Fruit fly (Drosophila melanogaster) whole organism, larva: ENCODE results near the gene ida.

Experiments
- noc ChIP-seq: fragments of 200-800 bp; sonication (Bioruptor generic); optimal IDR thresholded peaks from 3 replicates; lab custom pipeline; 2019; ENCODE audit warnings: missing biosample characterization, mild to moderate bottlenecking, missing genetic modification characterization, moderate library complexity

The ida gene

DNA sequence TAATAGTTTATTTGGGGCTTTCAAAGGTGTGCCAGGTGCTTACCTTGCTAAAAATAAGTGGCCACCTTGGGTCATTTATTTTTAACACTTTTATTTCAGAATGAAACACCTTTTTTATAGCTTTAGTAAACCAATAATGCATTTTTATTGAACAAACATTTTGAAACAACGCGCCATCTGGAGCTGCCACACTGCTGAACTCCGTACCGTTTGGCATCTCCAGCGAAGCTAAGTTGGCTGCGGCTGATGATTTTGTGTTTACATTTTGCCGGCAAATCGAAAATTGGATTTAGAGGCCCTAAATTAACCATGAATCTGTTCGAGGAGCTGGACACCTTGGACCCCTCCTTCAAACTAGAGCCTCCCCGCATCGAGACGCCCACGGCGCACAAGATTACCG, at the start of gene ida:
Gene ida, plus strand, starts transcription at position 234 of the 400 bp plus-strand sequence.
- no peak for TF ChIP-seq noc (tag; lab: Kevin White, UChicago)

DNA sequence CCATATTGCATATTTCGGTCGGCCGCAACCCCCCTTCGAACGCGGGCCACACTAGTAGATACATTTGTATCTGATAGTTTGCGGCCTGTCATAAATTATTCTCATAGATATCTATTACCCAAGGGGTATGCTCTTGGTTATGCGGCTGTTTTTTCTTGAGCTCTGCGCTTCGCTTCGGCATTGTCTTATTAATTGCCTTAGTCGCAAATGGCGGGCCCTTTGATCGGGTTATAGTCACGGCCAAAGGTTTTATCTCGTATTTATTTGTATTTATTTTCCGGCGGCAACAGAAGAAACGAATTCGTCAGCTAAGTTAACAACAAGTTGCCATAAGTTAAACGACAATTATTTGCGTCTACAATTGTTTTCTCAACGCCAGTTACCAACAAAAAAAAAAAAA, 49.1 kb upstream of the ida start:
- no peak for TF ChIP-seq noc (tag; lab: Kevin White, UChicago)

DNA sequence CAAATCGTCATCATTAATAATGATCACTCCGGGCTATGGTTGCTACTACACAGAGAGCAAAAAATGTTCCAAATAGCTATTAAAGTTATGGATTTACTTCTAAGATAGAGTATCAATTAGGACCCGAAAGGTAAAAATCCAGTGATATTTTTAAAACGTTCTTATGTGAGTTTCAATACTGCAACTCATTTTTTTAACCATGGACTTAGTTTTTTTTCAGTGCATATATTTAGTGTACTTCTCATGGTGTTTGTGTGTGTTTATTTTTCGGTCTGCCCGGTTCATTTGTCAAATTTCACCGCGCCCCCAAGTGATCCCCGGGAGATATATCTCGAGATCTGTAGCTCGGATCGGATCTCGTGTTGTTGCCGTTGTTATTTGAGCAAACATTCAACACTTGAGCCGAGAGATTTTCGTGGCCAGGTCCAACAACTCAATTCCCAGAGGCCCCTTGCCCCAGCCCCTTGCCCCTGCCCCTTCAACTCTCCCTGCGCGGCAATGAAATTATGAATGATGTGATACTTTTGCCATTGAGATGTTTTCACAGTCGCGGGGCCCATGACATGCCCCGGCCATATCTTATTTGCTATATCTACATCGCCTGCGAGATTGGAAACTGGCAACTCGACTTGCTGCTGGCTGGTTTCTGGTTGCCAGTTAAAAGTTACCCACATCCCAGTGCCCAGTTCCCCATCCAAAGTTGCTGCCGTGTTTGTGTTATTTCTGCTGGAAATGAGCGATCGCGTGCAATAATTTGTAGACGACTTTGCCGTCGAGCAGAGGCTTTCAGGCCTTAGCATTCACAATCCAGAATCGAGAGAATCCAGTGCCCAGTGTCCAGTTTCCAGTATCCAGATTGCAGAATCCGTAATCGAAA, 42.4 kb upstream of the ida start:
- no peak for TF ChIP-seq noc (tag; lab: Kevin White, UChicago)

DNA sequence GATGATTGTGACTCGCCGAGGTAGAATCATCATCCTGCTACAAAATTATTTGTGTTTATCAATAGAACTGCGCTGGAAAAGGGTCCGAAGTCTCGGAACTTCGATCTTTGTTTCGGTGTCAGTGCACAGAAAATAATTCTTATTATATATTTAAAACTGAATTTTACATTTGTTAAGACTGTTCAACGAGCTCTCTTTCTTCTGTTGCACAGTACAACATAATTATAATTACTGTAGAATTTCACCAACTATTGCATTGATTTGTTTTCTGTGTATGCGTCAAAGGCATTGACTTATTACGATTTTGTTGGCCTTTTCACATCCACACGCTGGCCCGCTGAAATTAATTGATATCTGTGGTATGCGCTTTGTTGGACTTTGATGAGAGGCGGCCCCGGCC, 41.7 kb upstream of the ida start:
- no peak for TF ChIP-seq noc (tag; lab: Kevin White, UChicago)

DNA sequence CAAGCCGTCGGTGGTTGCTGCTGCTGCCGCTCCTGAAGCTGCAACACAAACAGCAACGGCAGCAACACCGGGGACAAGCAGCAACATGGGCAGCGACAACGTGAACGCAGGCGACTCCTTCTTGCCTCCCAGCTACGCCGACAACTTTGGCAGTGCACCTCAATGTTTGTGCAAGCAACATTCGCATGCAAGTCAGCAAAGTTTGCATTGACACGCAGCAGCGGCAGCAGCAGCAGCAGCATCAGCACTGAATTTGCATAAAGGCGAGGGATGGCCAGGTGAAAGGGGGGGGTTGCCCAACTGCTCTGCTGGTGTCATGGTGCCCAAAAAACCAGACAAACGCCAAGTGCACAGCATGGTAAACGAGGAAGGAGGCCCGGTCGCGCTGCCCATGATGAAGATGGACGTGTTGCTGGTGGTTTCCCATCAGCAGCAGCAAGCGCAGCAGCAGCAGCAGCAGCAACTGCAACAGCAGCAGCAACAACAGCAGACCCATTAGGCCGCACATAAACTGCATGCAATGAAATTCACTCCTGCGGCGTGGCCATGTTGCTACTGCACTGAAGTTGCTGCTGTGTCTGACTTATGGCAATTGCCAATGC, 39.8 kb upstream of the ida start:
- no peak for TF ChIP-seq noc (tag; lab: Kevin White, UChicago)

DNA sequence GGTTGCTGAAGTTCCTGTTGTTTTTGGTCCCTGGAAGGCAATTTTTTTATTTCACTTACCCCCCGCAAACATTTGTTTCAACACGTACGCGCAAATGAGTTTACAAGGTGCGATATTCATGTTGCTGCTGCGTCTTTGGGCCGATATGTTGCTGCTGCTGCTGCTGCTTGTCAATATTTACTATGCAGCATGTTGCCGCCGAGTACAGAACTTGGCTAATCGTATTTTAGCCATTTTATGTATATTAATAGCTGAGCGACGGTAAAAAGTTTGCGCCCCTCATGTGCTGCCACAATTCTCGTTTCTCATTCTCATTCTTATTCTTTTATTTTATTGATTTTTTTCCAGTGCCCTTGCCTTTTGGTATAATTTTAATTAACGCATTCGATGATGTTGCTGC, 38.7 kb upstream of the ida start:
- TF ChIP-seq noc (tag; lab: Kevin White, UChicago), result no peak

DNA sequence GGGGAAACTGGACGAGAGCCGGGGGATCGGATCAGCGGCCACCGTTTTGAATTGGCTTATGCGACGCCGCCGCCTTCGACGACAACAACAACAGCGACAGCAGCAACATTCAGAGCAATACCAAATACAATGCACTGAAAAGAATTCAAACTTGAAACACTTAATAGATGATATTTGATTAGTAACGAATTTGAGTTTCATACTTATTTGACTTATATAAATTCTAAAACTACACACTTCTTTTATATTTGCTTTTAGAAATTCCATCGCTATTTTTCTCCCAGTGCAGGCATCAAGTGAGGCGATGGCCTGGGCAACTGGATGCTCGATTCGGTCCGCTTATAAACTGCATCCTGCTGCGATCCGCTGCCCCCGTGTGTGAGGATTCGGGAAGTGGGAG, 37.1 kb upstream of the ida start:
- no peak for TF ChIP-seq noc (tag; lab: Kevin White, UChicago)

DNA sequence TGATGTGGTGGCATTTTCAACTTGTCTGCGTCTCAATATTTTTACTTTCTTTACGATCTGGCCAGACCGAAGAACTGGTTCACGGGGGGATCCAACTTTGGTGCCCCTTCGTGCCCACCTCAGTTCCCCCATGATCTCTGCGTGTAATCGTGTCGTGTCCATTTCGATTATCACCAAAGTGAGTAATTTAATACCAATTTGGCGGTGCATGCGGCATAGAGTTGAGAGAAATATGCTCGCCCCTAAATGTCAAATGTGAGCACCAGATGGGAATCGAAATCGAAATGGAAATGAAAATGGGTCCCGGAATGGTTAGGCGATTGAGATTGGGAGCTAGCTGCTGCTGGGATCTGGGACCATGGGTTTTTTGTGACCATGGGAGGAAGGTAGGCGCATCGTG, 33.9 kb upstream of the ida start:
- no peak for TF ChIP-seq noc (tag; lab: Kevin White, UChicago)

DNA sequence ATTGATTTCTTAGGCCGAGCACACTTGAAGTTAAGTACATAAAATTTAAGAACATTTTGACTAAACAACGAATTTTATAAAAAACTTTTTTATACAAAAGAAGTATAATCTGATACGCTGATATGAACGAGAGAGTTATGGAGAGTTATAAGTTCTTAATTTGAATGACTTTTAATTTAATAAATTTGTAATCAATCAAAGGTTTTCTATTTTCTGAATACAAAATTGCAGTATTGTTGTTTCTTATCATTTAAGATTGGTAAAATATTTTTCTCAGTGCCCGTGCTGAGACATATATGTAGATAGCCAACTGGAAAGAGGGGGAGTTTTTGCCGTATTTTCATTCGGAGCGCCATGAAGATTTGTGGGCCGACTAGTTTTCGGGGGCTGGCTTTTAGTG, 32.0 kb upstream of the ida start:
- no peak for TF ChIP-seq noc (tag; lab: Kevin White, UChicago)

DNA sequence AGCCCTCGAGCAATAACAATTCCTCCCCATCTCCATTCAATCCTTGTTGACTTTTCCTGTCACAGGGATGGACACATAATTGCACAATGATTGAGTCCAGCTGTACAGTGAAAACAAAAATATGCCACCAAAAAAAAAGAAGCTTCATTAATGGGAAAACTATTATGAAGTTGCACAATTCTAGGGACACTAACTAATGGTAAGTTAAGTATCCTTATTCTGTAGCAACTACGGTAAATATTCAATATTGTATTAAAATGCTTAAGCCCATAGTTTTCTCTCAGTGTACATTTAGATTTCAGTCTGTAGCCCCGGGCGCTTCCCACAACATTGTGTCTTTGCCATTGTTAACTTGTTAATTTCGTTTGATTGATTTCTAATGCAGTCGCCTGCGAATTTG, 30.1 kb upstream of the ida start:
- TF ChIP-seq noc (tag; lab: Kevin White, UChicago), result no peak

DNA sequence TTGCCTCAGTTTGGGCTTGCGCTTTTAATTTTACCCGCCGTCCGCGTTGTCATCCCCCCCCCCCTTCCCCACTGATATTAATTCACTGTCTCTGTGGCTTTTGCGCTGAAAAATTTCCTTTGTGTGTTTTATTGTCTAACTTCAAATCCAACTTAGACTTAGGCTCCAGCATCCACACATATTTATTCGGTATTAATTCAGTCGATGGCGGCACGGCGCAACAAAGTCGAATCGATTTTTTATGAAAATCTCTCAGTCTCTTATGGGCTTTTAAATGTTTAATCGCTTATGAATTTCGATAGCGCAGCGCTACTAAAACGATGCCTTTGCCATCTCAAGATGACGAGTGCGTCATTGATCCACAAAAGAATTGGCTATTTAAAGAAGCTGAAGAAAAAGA, 29.1 kb upstream of the ida start:
- peak; percentile 10 for TF ChIP-seq noc (tag; lab: Kevin White, UChicago)

DNA sequence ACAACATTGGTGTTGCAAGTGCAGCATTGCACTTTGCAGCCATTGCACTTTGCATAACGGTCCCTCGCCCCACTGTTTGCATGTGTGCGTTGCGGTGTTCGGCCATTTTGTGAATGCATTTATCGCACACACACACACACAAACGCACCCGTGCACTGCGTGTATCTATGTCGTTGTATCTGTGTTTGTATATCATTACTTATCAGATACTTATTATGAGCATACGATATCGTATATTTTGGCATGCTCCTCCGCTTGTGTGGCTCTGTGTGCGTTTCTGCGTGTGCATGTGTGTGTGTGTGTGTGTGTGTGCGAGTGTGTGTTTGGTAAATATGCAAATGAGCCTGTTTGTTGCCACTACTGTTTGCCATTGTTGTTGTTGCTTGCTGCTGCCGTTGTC, 28.3 kb upstream of the ida start:
- no peak for TF ChIP-seq noc (tag; lab: Kevin White, UChicago)

DNA sequence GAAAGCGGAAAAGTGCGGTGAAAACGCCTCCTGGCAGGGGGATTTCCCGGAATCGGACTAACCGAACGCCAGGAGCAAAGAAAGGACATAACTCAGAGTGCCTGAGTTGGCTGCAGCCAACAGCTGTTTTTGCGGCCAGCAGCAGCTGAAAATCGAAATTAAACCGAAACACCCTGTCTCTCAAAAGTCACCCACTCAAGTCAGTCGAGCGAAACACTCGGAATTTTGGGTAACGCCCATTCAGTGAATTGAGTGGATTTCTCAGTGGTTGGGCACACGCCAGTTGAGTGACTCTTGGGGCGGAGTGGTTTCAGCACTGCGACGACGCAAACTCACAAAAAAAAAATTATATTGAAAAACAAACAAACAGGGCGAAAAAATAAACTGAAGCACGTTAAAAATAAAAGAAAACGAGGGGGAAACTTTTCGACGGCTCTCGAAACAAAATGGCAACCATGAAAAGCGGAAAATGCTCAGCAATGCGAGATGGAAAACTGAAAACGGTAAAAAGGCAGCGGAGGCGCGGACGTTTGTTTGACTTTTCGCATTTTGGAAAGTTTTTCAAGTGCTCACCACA, 26.3 kb upstream of the ida start:
- no peak for TF ChIP-seq noc (tag; lab: Kevin White, UChicago)

DNA sequence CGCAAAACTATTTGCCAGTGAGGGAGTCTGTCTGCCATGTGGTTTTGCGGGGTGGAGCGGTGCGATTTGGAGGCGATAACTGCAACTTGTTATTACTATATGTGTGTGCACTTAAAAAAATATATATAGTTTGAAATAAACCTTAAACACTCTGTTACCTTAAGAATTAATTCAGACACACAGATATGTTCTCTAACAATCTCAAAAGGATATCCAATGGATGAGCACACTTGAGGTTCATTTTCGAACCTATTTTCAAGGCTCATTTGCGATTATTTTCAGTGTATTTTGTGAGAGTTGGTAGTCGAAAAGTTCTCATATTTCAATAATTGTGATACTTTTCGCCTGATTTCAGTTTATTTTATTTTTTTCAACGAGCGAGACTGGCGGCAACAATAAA, 23.1 kb upstream of the ida start:
- no peak for TF ChIP-seq noc (tag; lab: Kevin White, UChicago)

DNA sequence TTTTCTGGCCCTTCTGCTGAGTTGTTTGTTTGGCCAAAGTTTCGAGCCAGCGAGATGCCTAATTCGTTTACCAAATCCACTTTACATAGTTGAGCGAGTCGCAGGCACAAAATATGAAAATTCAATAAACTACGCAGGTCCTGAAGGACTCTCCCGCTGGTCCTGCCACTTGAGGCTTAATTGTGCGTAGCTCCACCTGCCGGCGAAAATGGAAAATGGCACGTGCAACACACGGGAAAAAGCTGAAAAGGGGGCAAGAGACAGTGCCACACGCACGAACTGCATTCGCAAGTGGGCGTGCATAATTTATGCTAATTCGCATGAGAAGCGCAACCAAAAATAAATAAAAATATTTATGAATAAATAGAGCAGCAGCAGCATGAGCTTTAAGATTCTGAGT, 19.2 kb upstream of the ida start:
- TF ChIP-seq noc (tag; lab: Kevin White, UChicago), result no peak

DNA sequence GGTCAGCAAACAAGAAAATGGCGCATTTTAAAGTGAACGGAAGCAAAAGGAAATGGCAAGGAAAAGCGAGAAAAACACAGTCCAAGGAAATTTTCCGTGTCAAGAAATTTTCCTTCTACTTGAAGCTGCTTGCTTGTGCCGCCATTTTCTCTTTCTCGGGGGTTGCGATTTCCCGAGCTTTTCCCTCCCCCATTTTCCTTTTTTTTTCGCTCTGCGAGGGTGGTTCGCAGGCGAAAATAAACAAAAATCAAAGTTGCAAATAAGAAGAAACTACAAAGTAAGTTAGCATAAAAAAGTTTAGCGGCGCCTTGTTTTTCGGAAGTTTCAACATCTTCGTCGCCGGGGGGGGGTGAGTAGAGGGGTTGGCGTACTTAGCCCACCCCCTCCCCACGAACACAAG, 17.8 kb upstream of the ida start:
- TF ChIP-seq noc (tag; lab: Kevin White, UChicago), result no peak

DNA sequence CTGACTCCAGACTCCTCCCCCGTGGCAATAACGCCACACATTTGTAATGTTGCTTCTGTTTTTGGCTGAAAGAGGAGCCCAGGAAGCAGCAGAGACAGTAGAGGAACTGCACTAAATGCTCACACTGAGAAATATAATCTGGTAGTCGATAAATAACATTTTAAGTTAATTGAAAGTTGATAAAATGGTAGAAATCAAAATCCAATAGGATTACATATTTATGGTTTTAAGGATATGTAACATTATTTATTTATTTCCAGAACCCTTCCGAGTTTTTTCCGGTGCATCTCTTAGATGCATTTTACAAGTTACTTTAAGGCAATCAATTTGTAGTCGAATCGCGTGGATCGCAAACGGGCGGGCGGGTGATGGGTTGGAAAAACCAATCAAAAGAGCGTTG, 14.3 kb upstream of the ida start:
- TF ChIP-seq noc (tag; lab: Kevin White, UChicago), result no peak
